Fruit fly (Drosophila melanogaster) S2 (cell line): ENCODE results near the gene CG42238.

ENCODE experiments used
- CG8478 ChIP-seq: fragments of >200 bp; optimal IDR thresholded peaks from 2 replicates; lab custom pipeline; 2018
- CTCF ChIP-seq, 2 experiments: fragments of >200 bp; optimal IDR thresholded peaks; 2 replicates each; lab custom pipeline; 2018

DNA sequence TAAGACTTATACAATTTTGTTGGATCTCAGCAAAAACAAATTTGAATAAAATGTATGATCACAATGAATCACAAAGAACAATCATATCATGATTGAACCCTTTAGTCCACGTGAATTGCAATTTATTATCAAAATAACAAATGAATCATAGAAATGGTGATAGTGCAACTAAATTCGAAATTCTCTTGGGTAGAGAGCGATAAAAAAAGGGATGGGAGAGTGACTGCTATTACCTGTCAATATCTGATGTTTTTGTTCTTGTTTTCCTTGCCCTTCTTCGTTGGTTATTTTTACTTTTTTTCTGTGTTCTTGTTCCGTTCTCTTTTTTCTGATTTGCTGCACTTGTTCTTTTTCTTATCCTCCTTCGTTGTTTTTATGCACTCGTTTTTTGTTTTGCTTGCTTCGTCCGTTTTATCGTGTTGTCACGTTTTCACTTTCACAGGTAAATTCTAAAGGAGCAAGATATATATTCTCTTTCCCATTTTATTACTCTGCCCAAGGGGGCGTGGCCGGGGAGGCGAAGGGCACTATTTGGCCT, 135.2 kb downstream of the CG42238 start:
- TF ChIP-seq CG8478 (lab: Kevin White, UChicago) (no peak), CTCF (optimal IDR thresholded peaks at IDR 0.05; lab: Kevin White, UChicago) (no peak)
